Worm (Caenorhabditis elegans): ENCODE data around the gene T19C3.3.

Gene T19C3.3

ce11 chrIII:623754-624153, 9.4 kb upstream of the T19C3.3 start (continued):
- TF ChIP-seq mab-9 (GFP tag; IDR thresholded peaks at IDR 0.05) (no peak; the same call in 1 of the 2 replicates), unc-62 (GFP tag; optimal IDR thresholded peaks at IDR 0.05) (no peak), snpc-4 (tag; optimal IDR thresholded peaks at IDR 0.05) (peak; percentile 65), lir-3 (tag; optimal IDR thresholded peaks at IDR 0.05; ENCODE audit: poor library complexity) (peak; percentile 59), swsn-7 (tag; optimal IDR thresholded peaks at IDR 0.05) (peak; percentile 89), pag-3 (tag; optimal IDR thresholded peaks at IDR 0.05; ENCODE audit: borderline replicate concordance, insufficient read depth) (peak; percentile 86), aha-1 (tag; optimal IDR thresholded peaks at IDR 0.05) (no peak), nhr-19 (GFP tag; conservative IDR thresholded peaks at IDR 0.05) (peak; percentile 83), lin-13 (GFP tag; optimal IDR thresholded peaks at IDR 0.05) (peak; percentile 84), efl-3 (GFP tag; optimal IDR thresholded peaks at IDR 0.05) (no peak), nhr-71 (tag; optimal IDR thresholded peaks at IDR 0.05) (peak; percentile 95), nhr-85 (tag) (peak; percentile 85), ama-1 (optimal IDR thresholded peaks at IDR 0.05) (no peak), hlh-17 (GFP tag; optimal IDR thresholded peaks at IDR 0.05; ENCODE audit: borderline replicate concordance) (no peak), fkh-4 (tag; optimal IDR thresholded peaks at IDR 0.05; ENCODE audit: borderline replicate concordance) (no peak), unc-98 (GFP tag; IDR thresholded peaks at IDR 0.05) (no peak), irx-1 (tag; optimal IDR thresholded peaks at IDR 0.05) (no peak), grh-1 (GFP tag; IDR thresholded peaks at IDR 0.05) (0 out of 2 replicates have a peak, but pooled peaks have one; percentile 16), nhr-237 (tag; optimal IDR thresholded peaks at IDR 0.05) (peak; percentile 61), skn-1 (tag; optimal IDR thresholded peaks at IDR 0.05) (peak; percentile 86), ceh-8 (GFP tag; optimal IDR thresholded peaks at IDR 0.05) (peak; percentile 78), fos-1 (tag; optimal IDR thresholded peaks at IDR 0.05) (peak; percentile 72), tlp-1 (tag; optimal IDR thresholded peaks at IDR 0.05) (no peak), unc-30 (tag; optimal IDR thresholded peaks at IDR 0.05) (no peak), vab-15 (tag; optimal IDR thresholded peaks at IDR 0.05) (peak; percentile 34), jun-1 (tag; optimal IDR thresholded peaks at IDR 0.05) (peak; percentile 70), nhr-20 (tag; optimal IDR thresholded peaks at IDR 0.05) (peak; percentile 91), zag-1 (tag; optimal IDR thresholded peaks at IDR 0.05) (no peak), unc-130 (tag; optimal IDR thresholded peaks at IDR 0.05) (peak; percentile 83), xbp-1 (tag; optimal IDR thresholded peaks at IDR 0.05) (peak; percentile 72), aly-2 (tag; optimal IDR thresholded peaks at IDR 0.05) (no peak), zip-4 (GFP tag; optimal IDR thresholded peaks at IDR 0.05) (no peak), mdl-1 (tag; optimal IDR thresholded peaks at IDR 0.05) (peak in 1 of 2 experiments; percentile 95), lin-14 (GFP tag; optimal IDR thresholded peaks at IDR 0.05) (peak; percentile 100), lin-15B (tag; optimal IDR thresholded peaks at IDR 0.05) (peak; percentile 43), nhr-47 (tag; optimal IDR thresholded peaks at IDR 0.05) (peak; percentile 83), hlh-4 (tag; optimal IDR thresholded peaks at IDR 0.05) (no peak), hpl-2 (GFP tag; optimal IDR thresholded peaks at IDR 0.05) (peak; percentile 5), C04F5.9 (tag; optimal IDR thresholded peaks at IDR 0.05) (no peak), ztf-4 (tag; optimal IDR thresholded peaks at IDR 0.05) (peak; percentile 84), snu-23 (GFP tag; optimal IDR thresholded peaks at IDR 0.05) (peak; percentile 95), nhr-28 (tag; optimal IDR thresholded peaks at IDR 0.05) (no peak), nhr-12 (tag; optimal IDR thresholded peaks at IDR 0.05) (no peak), pax-3 (tag; optimal IDR thresholded peaks at IDR 0.05) (peak; percentile 45), isw-1 (GFP tag; IDR thresholded peaks at IDR 0.05) (peak; percentile 64), ztf-11 (tag; optimal IDR thresholded peaks at IDR 0.05) (peak in 1 of 2 experiments; percentile 15), tbx-2 (tag; optimal IDR thresholded peaks at IDR 0.05) (peak; percentile 82), ceh-90 (tag; optimal IDR thresholded peaks at IDR 0.05) (no peak), elt-2 (tag; optimal IDR thresholded peaks at IDR 0.05) (peak; percentile 81), rnt-1 (tag; optimal IDR thresholded peaks at IDR 0.05) (peak; percentile 85), nhr-77 (tag; optimal IDR thresholded peaks at IDR 0.05) (peak; percentile 86), nhr-84 (tag; optimal IDR thresholded peaks at IDR 0.05) (no peak), sup-37 (GFP tag; optimal IDR thresholded peaks at IDR 0.05) (peak; percentile 28)
